Worm (Caenorhabditis elegans): ENCODE data around the gene tbx-38.
A peak's percentile ranks its signal among the peaks of the same experiment; 100 is the strongest.

tbx-38 gene

ce11 chrIII:11823260-11823659 lies 37.4 kb upstream of the tbx-38 start, which contains the start of gene C18D11.3 (continued):
- peak; percentile 32 for TF ChIP-seq snpc-4 (GFP tag; optimal IDR thresholded peaks at IDR 0.05)
- peak in 3 of 4 experiments; percentile 26 to 71 (median 52) for TF ChIP-seq snpc-4 (tag; optimal IDR thresholded peaks at IDR 0.05)
- TF ChIP-seq B0336.3 (GFP tag; IDR thresholded peaks at IDR 0.05) = peak; percentile 79
- TF ChIP-seq rcor-1 (GFP tag; IDR thresholded peaks at IDR 0.05) = peak; percentile 19; the same call in 1 of the 2 replicates
- peak; percentile 56; the same call in 1 of the 2 replicates for TF ChIP-seq zfh-2 (GFP tag; conservative IDR thresholded peaks at IDR 0.05)
- TF ChIP-seq F55B11.4 (tag; optimal IDR thresholded peaks at IDR 0.05; ENCODE audit: borderline replicate concordance, insufficient read depth) = no peak
- TF ChIP-seq egl-44 (GFP tag; IDR thresholded peaks at IDR 0.05) = peak; percentile 69; the same call in 1 of the 2 replicates
- no peak for TF ChIP-seq cebp-2 (GFP tag; IDR thresholded peaks at IDR 0.05)
- no peak for TF ChIP-seq ceh-79 (tag; optimal IDR thresholded peaks at IDR 0.05)
- TF ChIP-seq zim-3 (tag; optimal IDR thresholded peaks at IDR 0.05) = no peak
- no peak for TF ChIP-seq attf-6 (GFP tag; IDR thresholded peaks at IDR 0.05)
- no peak for TF ChIP-seq ztf-25 (GFP tag; IDR thresholded peaks at IDR 0.05)
- TF ChIP-seq F23B12.7 (tag; optimal IDR thresholded peaks at IDR 0.05; ENCODE audit: insufficient read depth) = peak; percentile 57
- TF ChIP-seq F57C9.4 (tag; optimal IDR thresholded peaks at IDR 0.05) = no peak
- TF ChIP-seq hlh-12 (tag; optimal IDR thresholded peaks at IDR 0.05) = no peak
- TF ChIP-seq hrde-1 (tag; optimal IDR thresholded peaks at IDR 0.05; ENCODE audit: borderline replicate concordance) = no peak
- TF ChIP-seq F33H1.4 (GFP tag; IDR thresholded peaks at IDR 0.05) = peak; percentile 51
- 0 out of 2 replicates have a peak, but pooled peaks have one; percentile 14 for TF ChIP-seq egrh-3 (GFP tag; IDR thresholded peaks at IDR 0.05)
- TF ChIP-seq lir-1 (GFP tag; conservative IDR thresholded peaks at IDR 0.05) = no peak
- TF ChIP-seq repo-1 (tag; optimal IDR thresholded peaks at IDR 0.05) = no peak
- TF ChIP-seq hmg-1.2 (GFP tag; IDR thresholded peaks at IDR 0.05) = peak; percentile 63; the same call in 1 of the 2 replicates
- TF ChIP-seq K12H6.12 (tag; optimal IDR thresholded peaks at IDR 0.05) = peak; percentile 80
- TF ChIP-seq mel-28 (tag; optimal IDR thresholded peaks at IDR 0.05; ENCODE audit: borderline replicate concordance) = no peak
- TF ChIP-seq madf-6 (GFP tag; IDR thresholded peaks at IDR 0.05) = peak; percentile 67; the same call in 1 of the 2 replicates
- TF ChIP-seq snpc-1.1 (tag; optimal IDR thresholded peaks at IDR 0.05; ENCODE audit: insufficient read depth) = no peak
- peak; percentile 36 for TF ChIP-seq ztf-22 (GFP tag; optimal IDR thresholded peaks at IDR 0.05)
- TF ChIP-seq ztf-6 (GFP tag; IDR thresholded peaks at IDR 0.05) = no peak
- TF ChIP-seq F10E7.11 (tag; optimal IDR thresholded peaks at IDR 0.05) = no peak
- no peak for TF ChIP-seq nhr-27 (tag; optimal IDR thresholded peaks at IDR 0.05)
- TF ChIP-seq tbp1 (GFP tag; optimal IDR thresholded peaks at IDR 0.05) = peak; percentile 66
- peak; percentile 39; the same call in 1 of the 2 replicates for TF ChIP-seq C06A6.2 (GFP tag; conservative IDR thresholded peaks at IDR 0.05)
- TF ChIP-seq him-1 (tag; optimal IDR thresholded peaks at IDR 0.05) = peak; percentile 16
- peak; percentile 63; the same call in 1 of the 2 replicates for TF ChIP-seq let-526 (GFP tag; IDR thresholded peaks at IDR 0.05)
- no peak for TF ChIP-seq nhr-90 (tag; optimal IDR thresholded peaks at IDR 0.05)
- no peak for TF ChIP-seq C17E4.6 (GFP tag; IDR thresholded peaks at IDR 0.05)
- no peak for TF ChIP-seq ZK185.1 (tag; optimal IDR thresholded peaks at IDR 0.05; ENCODE audit: poor library complexity, severe bottlenecking)
- peak; percentile 8 for TF ChIP-seq ztf-18 (tag; optimal IDR thresholded peaks at IDR 0.05)
- no peak for TF ChIP-seq unc-130 (GFP tag; optimal IDR thresholded peaks at IDR 0.05)
- peak in 1 of 2 experiments; percentile 30 for TF ChIP-seq let-607 (tag; optimal IDR thresholded peaks at IDR 0.05)
- no peak for TF ChIP-seq Y53F4B.3 (GFP tag; IDR thresholded peaks at IDR 0.05)
- TF ChIP-seq lin-40 (tag; optimal IDR thresholded peaks at IDR 0.05) = peak; percentile 72
- TF ChIP-seq bed-1 (GFP tag; IDR thresholded peaks at IDR 0.05) = no peak
- peak; percentile 93 for TF ChIP-seq dox-1 (GFP tag; IDR thresholded peaks at IDR 0.05)
- peak; percentile 57; the same call in 1 of the 2 replicates for TF ChIP-seq madf-3 (GFP tag; IDR thresholded peaks at IDR 0.05)
- TF ChIP-seq pha-4 (tag; optimal IDR thresholded peaks at IDR 0.05) = peak; percentile 64
- no peak for TF ChIP-seq ztf-3 (GFP tag; optimal IDR thresholded peaks at IDR 0.05)
- peak; percentile 33; the same call in 1 of the 2 replicates for TF ChIP-seq ceh-91 (GFP tag; IDR thresholded peaks at IDR 0.05)

Measured in whole organism, young adult.